Fruit fly (Drosophila melanogaster): ENCODE data around the gene CG5781.

DNA sequence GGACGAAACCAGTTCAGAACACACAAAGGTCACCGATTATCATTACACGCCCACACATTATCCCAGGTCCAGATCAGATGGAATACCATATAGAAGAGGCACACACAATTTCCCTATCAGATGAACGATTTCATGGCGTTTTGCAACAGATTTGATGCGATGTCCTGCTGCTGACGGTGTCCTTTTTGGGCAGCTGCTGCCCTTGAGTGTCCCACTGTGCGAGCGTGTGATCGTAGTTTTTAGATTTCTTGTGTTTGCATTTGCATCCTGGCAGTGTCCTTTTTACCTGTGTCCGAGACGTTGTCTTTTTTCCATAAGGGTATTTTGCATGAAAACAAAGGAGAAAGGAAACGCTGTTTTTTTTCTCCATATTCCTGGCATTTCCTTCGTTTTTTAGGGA is 17.8 kb downstream of the CG5781 start:
- TF ChIP-seq CTCF (optimal IDR thresholded peaks at IDR 0.05) = no peak
- TF ChIP-seq CG8478 (optimal IDR thresholded peaks at IDR 0.05) = no peak
